Worm (Caenorhabditis elegans) whole organism, L1 larva: ENCODE data around the gene clu-1.

Experiments
- C04F5.9 ChIP-seq: sonication (generic microtip); optimal IDR thresholded peaks from 2 replicates; lab custom pipeline; 2016; ENCODE audit warnings: missing genetic modification characterization, missing compliant biosample characterization
- aha-1 ChIP-seq: fragments of 150-350 bp; optimal IDR thresholded peaks from 2 replicates; lab custom pipeline; 2014; ENCODE audit warnings: missing biosample characterization, missing genetic modification characterization
- aly-2 ChIP-seq: fragments of 150-350 bp; optimal IDR thresholded peaks from 2 replicates; lab custom pipeline; 2014; ENCODE audit warnings: missing biosample characterization, missing genetic modification characterization
- blmp-1 ChIP-seq: fragments of 150-350 bp; optimal IDR thresholded peaks from 2 replicates; lab custom pipeline; 2014; ENCODE audit warnings: missing biosample characterization, missing genetic modification characterization
- ceh-88 ChIP-seq: fragments of 200-800 bp; sonication (Bioruptor generic); IDR thresholded peaks from 2 replicates; pipeline ENCODE4 v1.3.6; 2022; ENCODE audit warnings: missing genetic modification characterization, missing compliant biosample characterization
- ceh-90 ChIP-seq: sonication (generic microtip); optimal IDR thresholded peaks from 2 replicates; lab custom pipeline; 2016; ENCODE audit warnings: missing genetic modification characterization, missing compliant biosample characterization
- dpl-1 ChIP-seq, 3 experiments: fragments of 150-350 bp in 2 of 3; sonication (generic microtip) in 1 of 3; optimal IDR thresholded peaks; 2 replicates each; lab custom pipeline; 2014 to 2017; ENCODE audit warnings: missing biosample characterization in 3 of 3, missing genetic modification characterization in 3 of 3, missing genetic modification reagents in 3 of 3
- efl-1 ChIP-seq, 4 experiments: fragments of 150-350 bp; optimal IDR thresholded peaks in 3 of 4; peaks in 1 of 4; 1 replicate in 1 of 4; 2 replicates in 3 of 4; lab custom pipeline; 2014; ENCODE audit warnings: missing biosample characterization in 2 of 4, missing genetic modification characterization in 2 of 4, missing genetic modification reagents in 2 of 4
- egl-13 ChIP-seq: sonication (generic microtip); optimal IDR thresholded peaks from 2 replicates; lab custom pipeline; 2016; ENCODE audit warnings: missing genotype, missing genetic modification reagents, missing genetic modification characterization, missing compliant biosample characterization
- egl-27 ChIP-seq, 2 experiments: fragments of 150-350 bp in 1 of 2; sonication (generic microtip); optimal IDR thresholded peaks; 3 replicates each; lab custom pipeline; 2017 to 2018; ENCODE audit warnings: missing biosample characterization in 2 of 2, missing genetic modification characterization in 2 of 2, missing genetic modification reagents in 2 of 2
- elt-2 ChIP-seq: sonication (generic microtip); optimal IDR thresholded peaks from 2 replicates; lab custom pipeline; 2016; ENCODE audit warnings: missing genetic modification characterization, mild to moderate bottlenecking, inconsistent platforms, missing compliant biosample characterization, missing genetic modification reagents
- ets-5 ChIP-seq: fragments of 200-800 bp; sonication (Bioruptor generic); IDR thresholded peaks from 2 replicates; pipeline ENCODE4 v1.3.6; 2022; ENCODE audit warnings: missing genetic modification characterization, missing compliant biosample characterization
- fkh-4 ChIP-seq: sonication (generic microtip); optimal IDR thresholded peaks from 2 replicates; lab custom pipeline; 2016; ENCODE audit warnings: missing compliant biosample characterization, missing genetic modification characterization, borderline replicate concordance
- grh-1 ChIP-seq: fragments of 200-800 bp; sonication (Bioruptor generic); IDR thresholded peaks from 2 replicates; pipeline ENCODE4 v1.3.6; 2022; ENCODE audit warnings: missing genetic modification reagents, missing genetic modification characterization, missing compliant biosample characterization
- hlh-4 ChIP-seq: sonication (generic microtip); optimal IDR thresholded peaks from 2 replicates; lab custom pipeline; 2016; ENCODE audit warnings: mild to moderate bottlenecking, missing genetic modification characterization, missing compliant biosample characterization
- isw-1 ChIP-seq: fragments of 200-800 bp; sonication (Bioruptor generic); IDR thresholded peaks from 2 replicates; pipeline ENCODE4 v1.3.6; 2022; ENCODE audit warnings: missing genetic modification characterization, missing compliant biosample characterization
- lin-13 ChIP-seq: fragments of 150-350 bp; optimal IDR thresholded peaks from 2 replicates; lab custom pipeline; 2014; ENCODE audit warnings: missing biosample characterization, missing genetic modification reagents, missing genetic modification characterization
- lin-15B ChIP-seq: fragments of 150-350 bp; sonication (generic microtip); optimal IDR thresholded peaks from 3 replicates; lab custom pipeline; 2014; ENCODE audit warnings: missing biosample characterization, missing genetic modification characterization
- lin-35 ChIP-seq, 2 experiments: fragments of 150-350 bp; optimal IDR thresholded peaks; 2 replicates each; lab custom pipeline; 2014; ENCODE audit warnings: missing biosample characterization in 2 of 2, missing genetic modification characterization in 2 of 2, missing genetic modification reagents in 2 of 2
- lsy-2 ChIP-seq, 2 experiments: fragments of 150-350 bp; optimal IDR thresholded peaks; 2 replicates each; lab custom pipeline; 2014; ENCODE audit warnings: missing biosample characterization in 2 of 2, missing genetic modification characterization in 2 of 2
- mab-9 ChIP-seq: fragments of 200-800 bp; sonication (Bioruptor generic); IDR thresholded peaks from 2 replicates; pipeline ENCODE4 v1.3.6; 2022; ENCODE audit warnings: missing genetic modification reagents, missing genetic modification characterization, missing compliant biosample characterization
- mep-1 ChIP-seq: fragments of 150-350 bp; optimal IDR thresholded peaks from 2 replicates; lab custom pipeline; 2014; ENCODE audit warnings: missing biosample characterization, missing genetic modification characterization
- nhr-11 ChIP-seq: fragments of 150-350 bp; optimal IDR thresholded peaks from 2 replicates; lab custom pipeline; 2014; ENCODE audit warnings: missing biosample characterization, missing genetic modification characterization
- nhr-20 ChIP-seq: sonication (generic microtip); optimal IDR thresholded peaks from 2 replicates; lab custom pipeline; 2016; ENCODE audit warnings: mild to moderate bottlenecking, missing genetic modification characterization, missing compliant biosample characterization
- nhr-28 ChIP-seq: fragments of 150-350 bp; optimal IDR thresholded peaks from 2 replicates; lab custom pipeline; 2014; ENCODE audit warnings: missing biosample characterization, missing genetic modification characterization
- nhr-77 ChIP-seq: fragments of 150-350 bp; optimal IDR thresholded peaks from 2 replicates; lab custom pipeline; 2014; ENCODE audit warnings: missing biosample characterization, missing genetic modification characterization
- nhr-85 ChIP-seq: sonication (generic microtip); peaks from one replicate; lab custom pipeline; 2016; ENCODE audit warnings: missing genetic modification characterization, inconsistent platforms, missing compliant biosample characterization
- nhr-90 ChIP-seq: sonication (generic microtip); optimal IDR thresholded peaks from 2 replicates; lab custom pipeline; 2016; ENCODE audit warnings: mild to moderate bottlenecking, missing genetic modification characterization, missing compliant biosample characterization; ENCODE audit not compliant: poor library complexity
- pqm-1 ChIP-seq: sonication (generic microtip); optimal IDR thresholded peaks from 3 replicates; lab custom pipeline; 2017; ENCODE audit warnings: missing biosample characterization, missing genetic modification characterization
- snpc-4 ChIP-seq: fragments of 150-350 bp; optimal IDR thresholded peaks from 2 replicates; lab custom pipeline; 2014; ENCODE audit warnings: missing biosample characterization, missing genetic modification characterization
- snu-23 ChIP-seq: sonication (generic microtip); optimal IDR thresholded peaks from 2 replicates; lab custom pipeline; 2016; ENCODE audit warnings: missing genetic modification characterization, missing compliant biosample characterization
- sup-37 ChIP-seq: fragments of 200-800 bp; sonication (Bioruptor generic); optimal IDR thresholded peaks from 2 replicates; lab custom pipeline; 2018; ENCODE audit warnings: mild to moderate bottlenecking, missing genetic modification characterization, missing compliant biosample characterization
- swsn-7 ChIP-seq: sonication (generic microtip); optimal IDR thresholded peaks from 2 replicates; lab custom pipeline; 2016; ENCODE audit warnings: missing genetic modification characterization, missing compliant biosample characterization
- tbx-2 ChIP-seq: sonication (generic microtip); optimal IDR thresholded peaks from 2 replicates; lab custom pipeline; 2016; ENCODE audit warnings: missing genetic modification characterization, missing compliant biosample characterization
- unc-130 ChIP-seq: fragments of 150-350 bp; optimal IDR thresholded peaks from 2 replicates; lab custom pipeline; 2017; ENCODE audit warnings: missing biosample characterization, missing genetic modification characterization, inconsistent platforms
- unc-62 ChIP-seq: fragments of 150-350 bp; optimal IDR thresholded peaks from 2 replicates; lab custom pipeline; 2014; ENCODE audit warnings: missing biosample characterization, missing genetic modification reagents, missing genetic modification characterization
- xbp-1 ChIP-seq: sonication (generic microtip); optimal IDR thresholded peaks from 2 replicates; lab custom pipeline; 2016; ENCODE audit warnings: missing genetic modification characterization, missing compliant biosample characterization

The clu-1 gene

DNA sequence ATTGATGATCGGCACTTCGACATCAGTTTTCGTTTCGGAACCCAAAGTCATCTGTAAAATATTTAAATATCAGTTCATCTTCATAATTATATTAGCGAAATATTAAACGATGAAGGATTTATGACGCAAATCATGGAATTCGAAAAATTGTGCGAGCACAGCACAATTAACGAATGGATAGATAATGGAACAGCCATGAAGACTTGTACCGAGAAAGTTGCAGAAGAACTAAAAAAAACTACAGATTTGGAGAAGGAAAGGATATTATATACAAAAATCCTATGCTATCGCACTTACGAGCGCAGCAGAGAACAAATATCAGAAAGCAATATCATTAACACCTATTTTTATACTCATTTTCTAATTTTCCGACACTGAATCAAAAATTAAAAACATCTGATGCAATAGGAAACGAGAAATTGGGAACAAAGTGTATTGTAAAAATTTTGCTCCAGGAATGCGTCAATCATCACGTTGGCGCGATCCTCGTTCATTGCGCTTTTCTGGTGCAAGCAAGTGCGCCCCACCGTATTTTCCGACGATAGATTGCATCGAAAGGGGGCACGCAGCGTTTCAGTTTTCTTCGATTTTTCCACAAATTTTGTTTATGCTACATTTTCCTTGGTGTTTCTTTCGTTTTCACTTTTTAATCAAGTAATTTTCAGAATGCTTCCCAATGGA is at the start of gene clu-1, which contains the start of gene prp-40 (continued):
- TF ChIP-seq egl-13 = peak; percentile 71
- no peak for TF ChIP-seq hlh-4 (tag; lab: Kevin White, UChicago)
- peak; percentile 78 for TF ChIP-seq grh-1
- peak; percentile 76 for TF ChIP-seq mab-9 (GFP tag; lab: Robert Waterston, UW)
- peak; percentile 81 for TF ChIP-seq nhr-77 (tag; lab: Kevin White, UChicago)
- peak; percentile 90 to 93 for TF ChIP-seq lin-35 (GFP tag; optimal IDR thresholded peaks at IDR 0.05; lab: Kevin White, UChicago)
- TF ChIP-seq unc-62 = no peak
- peak; percentile 91 for TF ChIP-seq swsn-7 (tag; lab: Kevin White, UChicago)
- peak; percentile 89 for TF ChIP-seq mep-1 (tag; lab: Kevin White, UChicago)
- TF ChIP-seq sup-37 (GFP tag; lab: Kevin White, UChicago) = peak; percentile 33
- TF ChIP-seq pqm-1 (tag; lab: Kevin White, UChicago) = no peak
- peak; percentile 93 for TF ChIP-seq nhr-20 (tag; lab: Kevin White, UChicago)
- TF ChIP-seq snpc-4 (tag; lab: Kevin White, UChicago) = peak; percentile 78
- TF ChIP-seq fkh-4 (tag; lab: Kevin White, UChicago) = peak; percentile 77
- peak; percentile 88 to 89 for TF ChIP-seq efl-1 (optimal IDR thresholded peaks at IDR 0.05; lab: Kevin White, UChicago)
- TF ChIP-seq efl-1 (GFP tag; optimal IDR thresholded peaks at IDR 0.05 in 1 of 2; lab: Kevin White, UChicago) = peak; percentile 82 to 98
- peak; percentile 88 for TF ChIP-seq isw-1 (GFP tag; lab: Robert Waterston, UW)
- TF ChIP-seq nhr-11 = peak; percentile 43
- TF ChIP-seq aha-1 (tag; lab: Kevin White, UChicago) = peak; percentile 40
- TF ChIP-seq snu-23 = peak; percentile 95
- no peak for TF ChIP-seq ceh-88 (GFP tag; lab: Robert Waterston, UW)
- peak; percentile 89 for TF ChIP-seq lin-13 (GFP tag; lab: Kevin White, UChicago)
- no peak for TF ChIP-seq nhr-28 (tag; lab: Kevin White, UChicago)
- TF ChIP-seq ceh-90 (tag; lab: Kevin White, UChicago) = no peak
- TF ChIP-seq aly-2 (tag; lab: Kevin White, UChicago) = peak; percentile 83
- TF ChIP-seq ets-5 (GFP tag; lab: Robert Waterston, UW) = no peak
- TF ChIP-seq elt-2 (tag; lab: Kevin White, UChicago) = peak; percentile 56
- TF ChIP-seq C04F5.9 (tag; lab: Kevin White, UChicago) = peak; percentile 70

DNA sequence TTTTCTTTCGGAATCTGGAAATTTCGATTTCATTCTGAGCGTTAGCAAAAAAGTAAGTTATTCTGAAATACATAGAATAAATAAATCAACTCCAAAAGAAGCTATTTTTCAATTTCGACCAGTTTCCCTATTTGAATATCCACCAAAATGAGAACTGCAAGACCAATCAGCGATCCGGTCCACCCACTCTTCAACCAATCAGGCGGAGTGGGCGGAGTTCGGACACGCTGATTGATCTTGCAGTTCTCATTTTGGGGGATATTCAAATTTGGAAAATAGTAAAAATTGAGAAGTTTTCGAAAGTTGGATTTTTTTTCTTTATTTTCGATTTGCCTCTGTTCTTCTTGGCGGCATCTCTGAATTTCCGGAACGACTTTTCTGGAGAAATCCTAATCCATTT is 49.6 kb upstream of the clu-1 start:
- TF ChIP-seq lsy-2 (tag; optimal IDR thresholded peaks at IDR 0.05; lab: Kevin White, UChicago) (peak in 1 of 2 experiments; percentile 59), lin-15B (tag; lab: Kevin White, UChicago) (peak; percentile 9), lin-35 (GFP tag; optimal IDR thresholded peaks at IDR 0.05; lab: Kevin White, UChicago) (peak; percentile 59 to 81), unc-130 (tag; lab: Kevin White, UChicago) (no peak), tbx-2 (peak; percentile 3), efl-1 (optimal IDR thresholded peaks at IDR 0.05; lab: Kevin White, UChicago) (peak in 1 of 2 experiments; percentile 81), efl-1 (GFP tag; optimal IDR thresholded peaks at IDR 0.05 in 1 of 2; lab: Kevin White, UChicago) (peak; percentile 84 to 98), xbp-1 (tag; lab: Kevin White, UChicago) (peak; percentile 78), dpl-1 (GFP tag; optimal IDR thresholded peaks at IDR 0.05; lab: Kevin White, UChicago) (peak; percentile 66 to 77 (median 75)), blmp-1 (tag; lab: Kevin White, UChicago) (no peak)

DNA sequence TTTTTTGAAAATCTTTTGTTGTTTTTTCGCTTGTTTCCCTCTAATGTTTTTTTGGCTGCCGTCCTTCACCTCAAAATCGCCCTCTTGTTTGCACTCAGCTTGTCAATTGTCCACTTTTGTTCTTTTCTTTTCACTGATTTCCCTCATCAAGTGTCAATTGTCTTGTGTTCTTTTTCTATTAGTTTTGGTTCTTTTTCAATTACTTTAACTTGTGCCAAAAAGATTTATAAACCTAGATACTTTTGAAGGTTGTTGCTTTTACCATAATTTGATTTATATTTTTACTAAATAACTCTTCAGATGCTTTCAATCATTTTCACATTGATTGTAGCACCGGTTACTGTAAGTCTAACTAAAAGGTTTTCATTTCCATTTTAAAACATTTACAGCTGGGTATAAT is 47.2 kb upstream of the clu-1 start, which contains the start of gene C48B4.13:
C48B4.13 (plus strand) TSS at position 301 of the 400 bp plus-strand sequence.
- TF ChIP-seq nhr-90 (tag; lab: Kevin White, UChicago) (no peak), blmp-1 (tag; lab: Kevin White, UChicago) (no peak), aly-2 (tag; lab: Kevin White, UChicago) (no peak), mab-9 (GFP tag; lab: Robert Waterston, UW) (no peak), nhr-85 (tag; lab: Kevin White, UChicago) (no peak), egl-27 (tag; optimal IDR thresholded peaks at IDR 0.05; lab: Kevin White, UChicago) (no peak)
